Worm (Caenorhabditis elegans) whole organism, L2 larva: Measurements from ENCODE around the gene T19D12.2.

Experiments used
- aly-2 ChIP-seq: fragments of 150-350 bp; optimal IDR thresholded peaks from 2 replicates; lab custom pipeline; 2014; ENCODE audit warnings: missing biosample characterization, missing genetic modification characterization
- ceh-82 ChIP-seq: fragments of 150-350 bp; optimal IDR thresholded peaks from 2 replicates; lab custom pipeline; 2014; ENCODE audit warnings: missing biosample characterization, missing genetic modification characterization
- crh-2 ChIP-seq: sonication (generic microtip); optimal IDR thresholded peaks from 2 replicates; lab custom pipeline; 2017; ENCODE audit warnings: missing biosample characterization, missing genetic modification characterization
- nhr-237 ChIP-seq: fragments of 150-350 bp; optimal IDR thresholded peaks from 2 replicates; lab custom pipeline; 2014; ENCODE audit warnings: missing biosample characterization, missing genetic modification characterization
- nhr-6 ChIP-seq: fragments of 150-350 bp; optimal IDR thresholded peaks from 2 replicates; lab custom pipeline; 2014; ENCODE audit warnings: missing biosample characterization, missing genetic modification characterization

DNA sequence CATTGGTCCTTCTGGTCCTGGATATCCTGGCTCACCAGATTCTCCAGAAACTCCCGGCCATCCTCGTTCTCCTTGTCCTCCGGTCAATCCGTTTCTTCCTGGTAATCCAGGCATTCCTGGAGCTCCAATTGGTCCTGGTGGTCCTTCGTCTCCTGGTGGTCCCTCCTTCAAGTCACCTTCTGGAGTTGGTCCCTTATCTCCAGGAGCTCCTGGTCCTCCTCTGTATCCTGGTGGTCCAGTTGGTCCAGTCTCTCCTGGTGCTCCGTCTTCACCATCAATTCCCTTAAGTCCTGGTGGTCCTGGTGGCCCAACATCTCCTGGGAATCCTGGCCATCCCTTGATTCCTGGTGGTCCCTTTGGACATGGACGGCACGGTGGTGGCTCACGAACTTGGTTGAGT is 49.5 kb downstream of the T19D12.2 start:
- TF ChIP-seq ceh-82 (tag; lab: Kevin White, UChicago) (no peak), nhr-6 (tag; lab: Kevin White, UChicago) (no peak), crh-2 (tag; lab: Kevin White, UChicago) (no peak), nhr-237 (tag; lab: Kevin White, UChicago) (no peak), aly-2 (tag; lab: Kevin White, UChicago) (no peak)
